Worm (Caenorhabditis elegans): ENCODE results near the gene npp-23.

npp-23 gene

ce11 chrIV:8821147-8821546 lies 48.3 kb downstream of the npp-23 start, which contains the start of gene T28C6.5:
Gene T28C6.5 (plus strand): TSS chrIV:8821447.
- no peak for TF ChIP-seq egrh-3 (GFP tag; IDR thresholded peaks at IDR 0.05)
- TF ChIP-seq F22D6.2 (tag; optimal IDR thresholded peaks at IDR 0.05), result no peak
- TF ChIP-seq nfyb-1 (GFP tag; IDR thresholded peaks at IDR 0.05), result no peak
- TF ChIP-seq Y53F4B.3 (GFP tag; IDR thresholded peaks at IDR 0.05), result no peak
- no peak for TF ChIP-seq chd-7 (tag; optimal IDR thresholded peaks at IDR 0.05)
- no peak for TF ChIP-seq tlf-1 (GFP tag; optimal IDR thresholded peaks at IDR 0.05)
- no peak for TF ChIP-seq nhr-179 (tag; optimal IDR thresholded peaks at IDR 0.05)
- TF ChIP-seq hmg-20 (GFP tag; IDR thresholded peaks at IDR 0.05), result no peak

DNA sequence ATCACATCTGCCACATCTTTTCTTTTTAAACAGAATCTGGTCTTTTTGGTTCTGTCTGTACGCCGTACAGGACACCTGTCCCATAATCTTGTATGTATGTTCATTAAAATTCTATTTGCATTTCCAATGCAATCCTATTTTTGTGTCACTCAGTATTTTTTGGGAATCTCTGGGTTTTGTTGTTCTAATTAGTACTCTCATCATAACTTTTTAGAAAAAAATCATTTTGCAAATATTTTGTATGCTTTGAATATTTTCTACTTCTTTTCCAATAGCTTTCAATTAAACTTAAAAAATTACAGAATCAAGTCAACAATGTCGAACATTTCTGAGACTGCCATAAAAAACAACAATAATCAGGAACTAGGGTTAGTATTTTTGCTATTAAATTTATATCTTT lies 49.4 kb downstream of the npp-23 start, which contains the start of gene T28C6.3:
Gene T28C6.3, plus strand, starts transcription at position 301 of the 400 bp plus-strand sequence.
- no peak for TF ChIP-seq pbrm-1 (GFP tag; IDR thresholded peaks at IDR 0.05)

- no peak for TF ChIP-seq lin-35 (GFP tag; optimal IDR thresholded peaks at IDR 0.05)
- TF ChIP-seq nhr-80 (tag; optimal IDR thresholded peaks at IDR 0.05), result no peak
- TF ChIP-seq ztf-3 (GFP tag; optimal IDR thresholded peaks at IDR 0.05), result no peak
- no peak for TF ChIP-seq mes-4 (tag; optimal IDR thresholded peaks at IDR 0.05)
- no peak for TF ChIP-seq rcor-1 (GFP tag; IDR thresholded peaks at IDR 0.05)
- TF ChIP-seq lag-1 (GFP tag; IDR thresholded peaks at IDR 0.05), result no peak
- no peak for TF ChIP-seq ZK185.1 (tag; optimal IDR thresholded peaks at IDR 0.05; ENCODE audit: poor library complexity, severe bottlenecking)
- TF ChIP-seq aptf-2 (GFP tag; conservative IDR thresholded peaks at IDR 0.05), result no peak
- no peak for TF ChIP-seq die-1 (tag; optimal IDR thresholded peaks at IDR 0.05)
- TF ChIP-seq gei-17 (GFP tag; optimal IDR thresholded peaks at IDR 0.05), result no peak
These were observed 50.0 kb downstream of the npp-23 start for ce11 chrIV:8819471-8819870.
